Worm (Caenorhabditis elegans): Measurements from ENCODE around the gene E02H1.6.

DNA sequence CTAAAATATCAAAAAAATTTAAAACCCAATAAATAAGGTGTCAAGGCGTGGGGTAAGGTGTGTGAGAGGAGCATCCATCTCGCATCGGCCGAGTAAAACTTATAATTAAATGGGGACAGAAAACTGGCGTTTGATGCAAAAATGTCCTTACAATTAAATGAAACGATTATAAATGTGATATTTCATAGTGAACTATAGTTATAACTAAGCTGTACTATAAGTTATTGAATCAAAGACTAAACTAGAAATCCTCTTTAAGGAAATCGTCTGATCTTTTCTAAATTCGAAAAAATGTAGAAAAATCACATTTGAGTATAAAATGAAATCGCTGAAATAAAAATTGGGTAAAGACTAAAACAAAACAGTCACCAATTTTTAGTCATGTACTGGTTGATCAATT is 45.8 kb upstream of the E02H1.6 start, which contains the start of gene sra-6:
- TF ChIP-seq nhr-42 (GFP tag; IDR thresholded peaks at IDR 0.05) (no peak), jun-1 (tag; optimal IDR thresholded peaks at IDR 0.05) (no peak)
